Worm (Caenorhabditis elegans) whole organism, L3 larva: ENCODE measurements around the gene zip-3.

Experiments used
- egl-5 ChIP-seq: fragments of 150-350 bp; optimal IDR thresholded peaks from 2 replicates; lab custom pipeline; 2017; ENCODE audit warnings: missing biosample characterization, missing genetic modification reagents, missing genetic modification characterization, inconsistent platforms
- fkh-10 ChIP-seq: sonication (generic microtip); optimal IDR thresholded peaks from 2 replicates; lab custom pipeline; 2017; ENCODE audit warnings: missing biosample characterization, missing genetic modification reagents, missing genetic modification characterization
- jun-1 ChIP-seq: fragments of 150-350 bp; optimal IDR thresholded peaks from 2 replicates; lab custom pipeline; 2014; ENCODE audit warnings: missing biosample characterization, missing genetic modification reagents, missing genetic modification characterization
- nfya-1 ChIP-seq: sonication (generic microtip); optimal IDR thresholded peaks from 2 replicates; lab custom pipeline; 2017; ENCODE audit warnings: missing genetic modification characterization, mild to moderate bottlenecking, missing compliant biosample characterization, antibody characterized with exemption, moderate library complexity; ENCODE audit not compliant: insufficient read depth
- nhr-237 ChIP-seq: fragments of 150-350 bp; optimal IDR thresholded peaks from 2 replicates; lab custom pipeline; 2014; ENCODE audit warnings: missing biosample characterization, missing genetic modification characterization
- nhr-28 ChIP-seq: fragments of 150-350 bp; optimal IDR thresholded peaks from 2 replicates; lab custom pipeline; 2014; ENCODE audit warnings: missing biosample characterization, missing genetic modification characterization
- pha-4 ChIP-seq: fragments of 150-350 bp; optimal IDR thresholded peaks from 2 replicates; lab custom pipeline; 2014; ENCODE audit warnings: missing biosample characterization, missing genetic modification reagents, missing genetic modification characterization
- unc-39 ChIP-seq: sonication (generic microtip); optimal IDR thresholded peaks from 4 replicates; lab custom pipeline; 2017; ENCODE audit warnings: missing biosample characterization, missing genetic modification characterization
- ztf-4 ChIP-seq: fragments of 150-350 bp; optimal IDR thresholded peaks from 2 replicates; lab custom pipeline; 2014; ENCODE audit warnings: missing biosample characterization, missing genetic modification characterization

DNA sequence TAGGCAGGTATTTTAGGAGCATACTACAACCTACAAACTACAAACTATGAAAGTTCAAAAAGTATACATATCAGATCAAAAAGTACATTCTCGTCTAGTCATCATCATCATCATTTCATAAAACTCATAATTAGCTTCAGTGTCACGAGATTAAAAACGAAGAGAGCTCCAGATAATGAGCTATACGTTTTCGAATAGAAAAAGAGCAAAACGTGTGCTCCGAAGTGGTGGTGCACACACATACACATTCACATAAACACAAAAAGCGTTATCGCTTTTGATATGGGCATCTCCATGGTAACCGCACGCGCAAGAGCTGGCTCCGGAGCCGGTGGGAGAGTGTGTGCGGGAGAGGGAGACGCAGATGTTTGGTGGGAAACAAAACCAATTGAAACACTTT, 7.1 kb upstream of the zip-3 start:
- TF ChIP-seq pha-4 (tag; lab: Kevin White, UChicago) (no peak), fkh-10 (GFP tag; lab: Kevin White, UChicago) (no peak), ztf-4 (tag; lab: Kevin White, UChicago) (no peak), nhr-237 (tag; lab: Kevin White, UChicago) (no peak), jun-1 (tag; lab: Kevin White, UChicago) (no peak), nhr-28 (no peak), egl-5 (tag; lab: Kevin White, UChicago) (no peak), nfya-1 (no peak), unc-39 (tag; lab: Kevin White, UChicago) (no peak)
